Worm (Caenorhabditis elegans) whole organism, L3 larva: ENCODE data around the gene ceh-30.

Experiments
- R02D3.7 ChIP-seq: fragments of 150-350 bp; optimal IDR thresholded peaks from 2 replicates; lab custom pipeline; 2014; ENCODE audit warnings: missing biosample characterization, missing genetic modification characterization
- ZK546.5 ChIP-seq: sonication (generic microtip); optimal IDR thresholded peaks from 2 replicates; lab custom pipeline; 2017; ENCODE audit warnings: missing biosample characterization, missing genetic modification characterization
- ama-1 ChIP-seq: fragments of 150-350 bp; optimal IDR thresholded peaks from 2 replicates; lab custom pipeline; 2018
- ceh-16 ChIP-seq: sonication (generic microtip); optimal IDR thresholded peaks from 2 replicates; lab custom pipeline; 2017; ENCODE audit warnings: missing biosample characterization, missing genetic modification characterization
- ceh-82 ChIP-seq: fragments of 150-350 bp; optimal IDR thresholded peaks from 2 replicates; lab custom pipeline; 2014; ENCODE audit warnings: missing biosample characterization, missing genetic modification characterization
- ceh-9 ChIP-seq: sonication (generic microtip); optimal IDR thresholded peaks from 2 replicates; lab custom pipeline; 2018; ENCODE audit warnings: missing biosample characterization, missing genetic modification characterization
- daf-12 ChIP-seq: fragments of 150-350 bp; optimal IDR thresholded peaks from 2 replicates; lab custom pipeline; 2014; ENCODE audit warnings: missing biosample characterization, missing genetic modification reagents, missing genetic modification characterization
- egl-27 ChIP-seq: sonication (generic microtip); optimal IDR thresholded peaks from 4 replicates; lab custom pipeline; 2017; ENCODE audit warnings: missing biosample characterization, missing genetic modification reagents, missing genetic modification characterization
- egl-5 ChIP-seq: fragments of 150-350 bp; optimal IDR thresholded peaks from 2 replicates; lab custom pipeline; 2017; ENCODE audit warnings: missing biosample characterization, missing genetic modification reagents, missing genetic modification characterization, inconsistent platforms
- elt-1 ChIP-seq: fragments of 150-350 bp; optimal IDR thresholded peaks from 2 replicates; lab custom pipeline; 2014; ENCODE audit warnings: missing biosample characterization, missing genetic modification characterization
- elt-2 ChIP-seq: sonication (generic microtip); optimal IDR thresholded peaks from 2 replicates; lab custom pipeline; 2016; ENCODE audit warnings: missing genetic modification reagents, mild to moderate bottlenecking, missing genetic modification characterization, missing compliant biosample characterization
- elt-3 ChIP-seq, 3 experiments: fragments of 150-350 bp in 1 of 3; sonication (generic microtip) in 2 of 3; optimal IDR thresholded peaks; 2 replicates in 2 of 3; 4 replicates in 1 of 3; lab custom pipeline; 2014 to 2017; ENCODE audit warnings: missing biosample characterization in 3 of 3, missing genetic modification characterization in 3 of 3
- eor-1 ChIP-seq, 2 experiments: fragments of 150-350 bp; optimal IDR thresholded peaks; 2 replicates each; lab custom pipeline; 2014 to 2018; ENCODE audit warnings: missing biosample characterization in 2 of 2, missing genetic modification characterization in 2 of 2
- fkh-10 ChIP-seq: sonication (generic microtip); optimal IDR thresholded peaks from 2 replicates; lab custom pipeline; 2017; ENCODE audit warnings: missing biosample characterization, missing genetic modification reagents, missing genetic modification characterization
- fos-1 ChIP-seq: fragments of 150-350 bp; optimal IDR thresholded peaks from 2 replicates; lab custom pipeline; 2014; ENCODE audit warnings: missing biosample characterization, missing genetic modification characterization
- hmg-11 ChIP-seq: sonication (generic microtip); optimal IDR thresholded peaks from 2 replicates; lab custom pipeline; 2016; ENCODE audit warnings: missing genetic modification characterization, missing compliant biosample characterization
- jun-1 ChIP-seq: fragments of 150-350 bp; optimal IDR thresholded peaks from 2 replicates; lab custom pipeline; 2014; ENCODE audit warnings: missing biosample characterization, missing genetic modification reagents, missing genetic modification characterization
- lin-15B ChIP-seq: fragments of 150-350 bp; optimal IDR thresholded peaks from 2 replicates; lab custom pipeline; 2014; ENCODE audit warnings: missing biosample characterization, missing genetic modification characterization
- lin-39 ChIP-seq: fragments of 150-350 bp; optimal IDR thresholded peaks from 2 replicates; lab custom pipeline; 2018; ENCODE audit warnings: missing biosample characterization, missing genetic modification reagents, missing genetic modification characterization
- lsy-12 ChIP-seq: sonication (generic microtip); optimal IDR thresholded peaks from 2 replicates; lab custom pipeline; 2016; ENCODE audit warnings: mild to moderate bottlenecking, missing genetic modification characterization, missing compliant biosample characterization
- mdl-1 ChIP-seq: fragments of 150-350 bp; optimal IDR thresholded peaks from 2 replicates; lab custom pipeline; 2014; ENCODE audit warnings: missing biosample characterization, missing genetic modification characterization
- nfya-1 ChIP-seq: sonication (generic microtip); optimal IDR thresholded peaks from 2 replicates; lab custom pipeline; 2017; ENCODE audit warnings: missing genetic modification characterization, mild to moderate bottlenecking, missing compliant biosample characterization, antibody characterized with exemption, moderate library complexity; ENCODE audit not compliant: insufficient read depth
- nhr-11 ChIP-seq: fragments of 150-350 bp; optimal IDR thresholded peaks from 2 replicates; lab custom pipeline; 2014; ENCODE audit warnings: missing biosample characterization, missing genetic modification characterization
- nhr-12 ChIP-seq: fragments of 150-350 bp; optimal IDR thresholded peaks from 2 replicates; lab custom pipeline; 2014; ENCODE audit warnings: missing biosample characterization, missing genetic modification characterization
- nhr-23 ChIP-seq: fragments of 150-350 bp; optimal IDR thresholded peaks from 2 replicates; lab custom pipeline; 2014; ENCODE audit warnings: missing biosample characterization, missing genetic modification reagents, missing genetic modification characterization
- nhr-237 ChIP-seq: fragments of 150-350 bp; optimal IDR thresholded peaks from 2 replicates; lab custom pipeline; 2014; ENCODE audit warnings: missing biosample characterization, missing genetic modification characterization
- nhr-25 ChIP-seq: sonication (generic microtip); optimal IDR thresholded peaks from 2 replicates; lab custom pipeline; 2017; ENCODE audit warnings: missing biosample characterization, missing genetic modification characterization
- nhr-43 ChIP-seq: sonication (generic microtip); optimal IDR thresholded peaks from 2 replicates; lab custom pipeline; 2016; ENCODE audit warnings: mild to moderate bottlenecking, missing genetic modification characterization, missing compliant biosample characterization; ENCODE audit not compliant: poor library complexity, severe bottlenecking
- nhr-67 ChIP-seq: fragments of 150-350 bp; optimal IDR thresholded peaks from 2 replicates; lab custom pipeline; 2014; ENCODE audit warnings: missing biosample characterization, missing genetic modification characterization
- nhr-76 ChIP-seq: fragments of 150-350 bp; sonication (generic microtip); optimal IDR thresholded peaks from 5 replicates; lab custom pipeline; 2014; ENCODE audit warnings: missing biosample characterization, missing genetic modification characterization
- nhr-77 ChIP-seq: fragments of 150-350 bp; optimal IDR thresholded peaks from 2 replicates; lab custom pipeline; 2014; ENCODE audit warnings: missing biosample characterization, missing genetic modification characterization
- pha-4 ChIP-seq: fragments of 150-350 bp; optimal IDR thresholded peaks from 2 replicates; lab custom pipeline; 2014; ENCODE audit warnings: missing biosample characterization, missing genetic modification reagents, missing genetic modification characterization
- pqm-1 ChIP-seq: fragments of 150-350 bp; optimal IDR thresholded peaks from 2 replicates; lab custom pipeline; 2017; ENCODE audit warnings: missing biosample characterization, missing genetic modification characterization, inconsistent platforms
- skn-1 ChIP-seq: fragments of 150-350 bp; optimal IDR thresholded peaks from 2 replicates; lab custom pipeline; 2014; ENCODE audit warnings: missing biosample characterization, missing genetic modification characterization
- snpc-4 ChIP-seq: fragments of 150-350 bp; optimal IDR thresholded peaks from 2 replicates; lab custom pipeline; 2014; ENCODE audit warnings: missing biosample characterization, missing genetic modification characterization
- tbx-2 ChIP-seq: sonication (generic microtip); optimal IDR thresholded peaks from 2 replicates; lab custom pipeline; 2016; ENCODE audit warnings: mild to moderate bottlenecking, missing genetic modification characterization, missing compliant biosample characterization
- unc-39 ChIP-seq: sonication (generic microtip); optimal IDR thresholded peaks from 4 replicates; lab custom pipeline; 2017; ENCODE audit warnings: missing biosample characterization, missing genetic modification characterization
- unc-62 ChIP-seq: fragments of 150-350 bp; sonication (generic microtip); optimal IDR thresholded peaks from 4 replicates; lab custom pipeline; 2014; ENCODE audit warnings: missing biosample characterization, missing genetic modification reagents, missing genetic modification characterization
- ztf-11 ChIP-seq: fragments of 150-350 bp; optimal IDR thresholded peaks from 2 replicates; lab custom pipeline; 2014; ENCODE audit warnings: missing biosample characterization, missing genetic modification characterization
- ztf-4 ChIP-seq: fragments of 150-350 bp; optimal IDR thresholded peaks from 2 replicates; lab custom pipeline; 2014; ENCODE audit warnings: missing biosample characterization, missing genetic modification characterization

The ceh-30 gene

DNA sequence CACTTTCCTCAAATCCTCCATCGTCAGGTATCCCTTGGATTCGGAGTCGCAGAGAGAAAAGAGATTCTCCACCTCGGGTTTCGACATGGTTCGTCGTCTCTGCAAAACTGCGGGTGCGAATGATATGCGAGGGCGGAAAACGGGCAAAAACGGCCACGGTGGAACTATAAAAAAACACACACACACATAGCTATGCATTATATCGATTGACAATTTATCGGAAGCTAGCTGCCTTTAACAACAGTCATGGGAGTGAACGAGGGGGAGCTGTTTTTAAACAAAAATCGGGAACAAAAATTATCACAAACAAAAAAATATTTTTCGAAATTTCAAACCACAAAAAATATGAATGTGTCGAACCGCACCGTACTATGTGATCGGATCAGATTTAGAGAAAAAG is 4.1 kb upstream of the ceh-30 start, which contains the start of gene rsef-1:
rsef-1 (minus strand) TSS at position 101 of the 400 bp plus-strand sequence.
- no peak for TF ChIP-seq nhr-11 (tag; lab: Kevin White, UChicago)
- no peak for TF ChIP-seq R02D3.7 (tag; lab: Kevin White, UChicago)
- no peak for TF ChIP-seq pha-4 (tag; lab: Kevin White, UChicago)

ce11 chrX:3061698-3062097 is 1.7 kb upstream of the ceh-30 start:
- no peak for TF ChIP-seq ama-1 (lab: Kevin White, UChicago)
- no peak for TF ChIP-seq nhr-43 (tag; lab: Kevin White, UChicago)
- no peak for TF ChIP-seq nhr-237 (tag; lab: Kevin White, UChicago)
- TF ChIP-seq unc-39 (tag; lab: Kevin White, UChicago): no peak
- no peak for TF ChIP-seq hmg-11 (tag; lab: Kevin White, UChicago)
- TF ChIP-seq lsy-12: no peak
- TF ChIP-seq tbx-2 (tag; lab: Kevin White, UChicago): no peak
- TF ChIP-seq fos-1 (tag; lab: Kevin White, UChicago): no peak

DNA sequence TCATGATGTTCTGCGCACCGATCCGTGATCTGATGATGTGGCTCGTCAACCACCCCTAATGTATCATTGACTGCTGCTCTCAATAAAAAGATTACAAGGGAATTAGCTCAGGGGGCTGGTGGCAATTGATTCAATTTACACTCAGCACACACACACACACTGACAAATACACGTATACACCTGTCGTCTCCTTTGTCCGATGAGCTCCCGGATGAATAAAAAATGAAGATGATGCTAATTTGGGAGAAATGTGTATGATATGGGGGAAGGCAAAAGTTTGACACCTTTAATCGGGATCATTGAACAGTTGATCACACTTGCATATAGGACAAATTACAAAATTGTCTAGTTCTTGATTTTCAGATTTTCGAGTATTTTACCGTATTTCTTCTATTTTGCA is 3.7 kb downstream of the ceh-30 start:
- no peak for TF ChIP-seq nhr-76 (tag; lab: Kevin White, UChicago)
- TF ChIP-seq hmg-11 (tag; lab: Kevin White, UChicago): no peak
- TF ChIP-seq nfya-1: no peak
- TF ChIP-seq ama-1 (lab: Kevin White, UChicago): no peak
- no peak for TF ChIP-seq unc-39 (tag; lab: Kevin White, UChicago)
- no peak for TF ChIP-seq lsy-12
- TF ChIP-seq elt-1: no peak
- TF ChIP-seq ZK546.5 (tag; lab: Kevin White, UChicago): no peak
- no peak for TF ChIP-seq nhr-77 (tag; lab: Kevin White, UChicago)
- TF ChIP-seq ztf-4 (tag; lab: Kevin White, UChicago): no peak
- TF ChIP-seq nhr-12 (tag; lab: Kevin White, UChicago): no peak
- no peak for TF ChIP-seq ceh-9
- TF ChIP-seq fkh-10 (GFP tag; lab: Kevin White, UChicago): no peak
- TF ChIP-seq pha-4 (tag; lab: Kevin White, UChicago): no peak
- no peak for TF ChIP-seq nhr-43 (tag; lab: Kevin White, UChicago)
- TF ChIP-seq elt-2 (tag; lab: Kevin White, UChicago): no peak
- TF ChIP-seq ztf-11: no peak
- TF ChIP-seq nhr-25: no peak
- no peak for TF ChIP-seq R02D3.7 (tag; lab: Kevin White, UChicago)

- TF ChIP-seq unc-62 (no peak), egl-5 (tag; lab: Kevin White, UChicago) (no peak), pqm-1 (tag; lab: Kevin White, UChicago) (no peak), lin-15B (no peak), jun-1 (tag; lab: Kevin White, UChicago) (no peak), R02D3.7 (tag; lab: Kevin White, UChicago) (no peak), hmg-11 (tag; lab: Kevin White, UChicago) (no peak), nhr-43 (tag; lab: Kevin White, UChicago) (no peak), nhr-11 (tag; lab: Kevin White, UChicago) (no peak), skn-1 (tag; lab: Kevin White, UChicago) (no peak), snpc-4 (tag; lab: Kevin White, UChicago) (no peak), nhr-12 (tag; lab: Kevin White, UChicago) (no peak), ztf-11 (no peak), elt-2 (tag; lab: Kevin White, UChicago) (no peak), eor-1 (tag; optimal IDR thresholded peaks at IDR 0.05; lab: Kevin White, UChicago) (no peak), lin-39 (no peak), ceh-82 (tag; lab: Kevin White, UChicago) (no peak), nhr-25 (no peak), nhr-77 (tag; lab: Kevin White, UChicago) (no peak), elt-3 (tag; optimal IDR thresholded peaks at IDR 0.05; lab: Kevin White, UChicago) (no peak)
- TF ChIP-seq, all 47 proteins: peak for 0
Measured at ce11 chrX:3070322-3070721, 6.9 kb downstream of the ceh-30 start, which contains the start of gene ceh-31. TSS of gene ceh-31 (minus strand) at chrX:3070422.

DNA sequence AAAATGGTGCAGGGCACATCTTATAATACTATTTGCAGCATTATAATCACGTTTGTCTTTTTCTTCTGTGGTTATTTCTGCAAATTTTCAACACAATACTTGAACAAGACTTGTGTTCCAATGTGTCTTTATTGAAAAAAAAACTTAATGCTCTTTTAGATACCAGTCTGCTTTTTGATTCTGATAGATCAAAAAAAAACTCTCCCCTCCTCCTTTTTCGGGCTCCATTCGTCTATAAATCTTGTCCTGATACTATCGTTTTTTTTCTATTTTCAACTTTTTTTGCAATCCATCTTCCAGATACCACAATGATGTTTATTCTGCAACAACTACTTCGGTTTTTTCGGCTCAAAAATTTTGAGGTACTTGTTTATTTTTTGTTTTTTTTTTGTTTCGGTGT is 17.5 kb downstream of the ceh-30 start, which contains the start of gene twk-16:
twk-16 (plus strand) TSS at position 301 of the 400 bp plus-strand sequence.
- TF ChIP-seq ceh-16 (tag; lab: Kevin White, UChicago) (no peak), ceh-9 (no peak), nhr-25 (no peak), lin-15B (no peak), pqm-1 (tag; lab: Kevin White, UChicago) (no peak), nhr-23 (no peak), R02D3.7 (tag; lab: Kevin White, UChicago) (no peak), pha-4 (tag; lab: Kevin White, UChicago) (no peak), lin-39 (no peak), egl-27 (tag; lab: Kevin White, UChicago) (no peak), nhr-67 (tag; lab: Kevin White, UChicago) (no peak), mdl-1 (no peak), hmg-11 (tag; lab: Kevin White, UChicago) (no peak), daf-12 (no peak), ceh-82 (tag; lab: Kevin White, UChicago) (no peak)
